Worm (Caenorhabditis elegans): ENCODE results near the gene srd-63.
A peak's percentile ranks its signal among the peaks of the same experiment; 100 is the strongest.

srd-63 gene

DNA sequence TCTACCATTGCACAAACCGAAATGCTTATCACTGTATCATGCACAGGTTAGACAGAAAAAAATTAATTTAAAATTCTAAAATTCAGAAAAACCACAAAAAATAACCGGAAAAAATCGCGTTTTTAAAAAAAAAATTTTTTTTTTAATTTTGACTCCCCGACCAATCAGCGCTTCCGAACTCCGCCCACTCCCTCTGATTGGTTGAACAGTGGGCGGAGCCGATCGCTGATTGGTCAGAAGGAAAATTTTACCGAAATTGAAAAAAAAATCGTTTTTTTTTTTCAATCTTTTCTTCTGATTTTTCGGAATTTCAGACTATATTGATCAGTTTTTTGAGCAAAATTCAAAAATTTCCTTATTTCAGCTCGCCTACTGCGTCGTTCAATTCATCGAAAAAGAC lies 32.3 kb downstream of the srd-63 start:
- TF ChIP-seq him-1 (tag; optimal IDR thresholded peaks at IDR 0.05) (no peak), W03F9.2 (tag; optimal IDR thresholded peaks at IDR 0.05) (no peak), dao-5 (tag; optimal IDR thresholded peaks at IDR 0.05) (no peak)

DNA sequence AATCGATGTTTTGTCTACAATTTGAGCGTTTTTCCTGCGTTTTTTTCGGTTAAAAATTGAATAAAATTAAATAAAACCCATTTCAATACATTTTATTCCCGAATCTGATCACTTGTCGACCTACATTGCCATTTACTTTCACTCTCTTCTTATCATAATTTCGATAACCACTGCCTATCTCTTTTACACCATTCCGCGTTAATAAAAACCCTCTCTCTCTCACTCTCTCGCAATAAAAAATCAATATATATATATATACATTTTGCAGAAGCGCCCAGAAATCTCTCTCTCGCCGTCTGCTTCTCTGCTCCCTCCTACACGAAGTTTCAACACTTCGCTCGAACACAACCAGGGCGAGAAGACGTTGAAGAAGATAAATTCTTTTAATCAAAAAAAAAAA lies 36.4 kb downstream of the srd-63 start, which contains the start of gene pptr-1:
Gene pptr-1, plus strand, starts transcription at position 269 of the 400 bp plus-strand sequence.
- TF ChIP-seq W03F9.2 (tag; optimal IDR thresholded peaks at IDR 0.05) (no peak), dao-5 (tag; optimal IDR thresholded peaks at IDR 0.05) (no peak), him-1 (tag; optimal IDR thresholded peaks at IDR 0.05) (no peak)

DNA sequence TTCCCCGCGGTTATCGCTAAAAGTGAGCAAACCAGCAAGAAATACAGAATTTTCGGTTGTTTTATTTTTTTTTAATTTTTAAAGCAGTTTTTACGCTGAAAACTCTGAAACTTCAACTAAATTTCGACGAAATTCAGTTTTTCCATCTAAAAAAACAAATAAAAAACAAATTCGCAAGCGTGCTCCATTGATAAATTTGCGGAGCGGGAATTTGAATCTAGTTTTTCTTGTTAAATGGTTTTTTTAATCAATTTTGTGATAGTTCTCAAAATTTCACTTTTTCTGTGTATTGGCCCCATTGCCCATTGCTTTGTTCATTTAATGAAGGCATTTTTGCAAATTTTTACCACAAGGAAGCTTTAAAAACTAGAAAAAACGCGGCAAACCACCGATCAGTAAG lies 36.8 kb downstream of the srd-63 start:
- no peak for TF ChIP-seq dao-5 (tag; optimal IDR thresholded peaks at IDR 0.05)
- TF ChIP-seq W03F9.2 (tag; optimal IDR thresholded peaks at IDR 0.05): no peak
- TF ChIP-seq him-1 (tag; optimal IDR thresholded peaks at IDR 0.05): no peak

DNA sequence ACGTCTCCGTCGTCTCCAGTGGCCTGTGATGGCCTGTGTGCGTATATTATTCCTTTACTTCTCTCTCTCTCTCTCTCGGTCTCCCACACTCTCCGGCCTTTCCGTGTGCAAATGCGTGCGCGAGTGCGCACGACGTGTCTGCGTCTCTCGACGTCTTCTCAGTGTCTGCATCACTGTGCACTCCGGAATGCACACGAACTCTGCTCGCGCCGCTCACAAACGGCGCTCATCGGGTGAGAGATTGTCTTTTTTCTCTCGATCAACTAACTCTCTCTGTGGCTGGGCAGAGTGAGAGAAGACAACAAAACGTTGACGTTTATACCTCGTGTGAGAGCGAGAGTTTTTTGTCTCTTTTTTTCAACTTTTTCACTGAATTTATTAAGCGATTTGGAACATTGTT lies 37.7 kb downstream of the srd-63 start:
- TF ChIP-seq W03F9.2 (tag; optimal IDR thresholded peaks at IDR 0.05): peak; percentile 64
- TF ChIP-seq dao-5 (tag; optimal IDR thresholded peaks at IDR 0.05): no peak
- peak; percentile 86 for TF ChIP-seq him-1 (tag; optimal IDR thresholded peaks at IDR 0.05)

DNA sequence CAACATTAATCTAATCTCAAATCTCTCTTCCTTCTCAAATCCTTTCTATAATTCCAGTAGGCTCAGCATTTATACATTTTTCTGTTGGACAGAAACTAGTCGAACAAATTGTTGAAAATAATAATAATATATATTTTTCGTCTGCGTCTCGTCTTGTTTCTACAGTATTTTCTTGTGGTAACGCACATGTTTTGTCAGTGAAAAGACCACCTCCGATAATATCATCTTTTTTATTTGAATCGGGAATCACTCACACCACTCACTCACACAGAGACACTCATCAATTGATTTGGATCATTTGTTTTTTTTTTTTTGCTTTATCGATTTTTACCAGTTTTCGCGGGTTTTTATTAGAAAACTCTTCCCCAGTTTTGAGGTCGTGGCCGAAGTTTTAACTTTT lies 39.0 kb downstream of the srd-63 start:
- TF ChIP-seq W03F9.2 (tag; optimal IDR thresholded peaks at IDR 0.05) (no peak), him-1 (tag; optimal IDR thresholded peaks at IDR 0.05) (no peak), dao-5 (tag; optimal IDR thresholded peaks at IDR 0.05) (no peak)

DNA sequence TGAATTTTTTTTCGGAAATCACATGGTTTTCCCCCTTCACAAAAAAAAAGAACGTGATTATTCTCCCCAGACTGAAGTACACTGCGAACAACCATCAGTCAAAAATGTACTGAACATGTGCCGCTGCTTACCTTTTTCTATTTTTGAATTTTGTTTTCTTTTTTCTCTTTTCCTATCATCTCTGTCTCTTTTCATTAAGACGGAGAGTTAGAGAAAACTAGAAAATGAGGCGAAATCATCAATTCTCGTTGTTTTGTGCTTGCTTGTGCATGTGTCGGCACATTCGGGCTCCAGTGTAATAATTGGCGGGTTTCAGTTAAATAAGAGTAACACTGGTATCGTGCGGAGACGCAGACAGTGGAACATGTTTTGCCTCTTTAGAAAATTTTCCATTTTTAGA lies 41.3 kb downstream of the srd-63 start:
- TF ChIP-seq dao-5 (tag; optimal IDR thresholded peaks at IDR 0.05): no peak
- TF ChIP-seq W03F9.2 (tag; optimal IDR thresholded peaks at IDR 0.05): peak; percentile 17

DNA sequence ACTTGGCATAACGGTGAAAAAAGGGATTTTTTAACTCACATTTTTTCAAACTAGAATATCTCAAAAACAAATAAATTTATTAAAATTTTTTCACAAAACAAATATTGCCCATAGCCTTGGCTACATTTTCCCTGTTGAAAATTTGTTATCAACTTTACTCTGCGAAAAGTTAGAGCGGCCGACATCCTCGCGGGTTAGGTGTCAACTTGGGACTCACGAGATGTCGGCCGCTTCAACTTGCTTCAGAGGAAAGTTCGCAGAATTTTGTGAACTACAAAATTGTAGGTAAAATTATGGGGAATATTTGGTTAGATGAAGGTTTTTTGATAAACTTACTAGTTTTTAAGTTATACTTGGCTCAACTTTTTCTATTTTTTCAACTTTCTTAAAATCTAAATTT lies 41.9 kb downstream of the srd-63 start:
- TF ChIP-seq W03F9.2 (tag; optimal IDR thresholded peaks at IDR 0.05): no peak
- TF ChIP-seq dao-5 (tag; optimal IDR thresholded peaks at IDR 0.05): no peak
- no peak for TF ChIP-seq him-1 (tag; optimal IDR thresholded peaks at IDR 0.05)

DNA sequence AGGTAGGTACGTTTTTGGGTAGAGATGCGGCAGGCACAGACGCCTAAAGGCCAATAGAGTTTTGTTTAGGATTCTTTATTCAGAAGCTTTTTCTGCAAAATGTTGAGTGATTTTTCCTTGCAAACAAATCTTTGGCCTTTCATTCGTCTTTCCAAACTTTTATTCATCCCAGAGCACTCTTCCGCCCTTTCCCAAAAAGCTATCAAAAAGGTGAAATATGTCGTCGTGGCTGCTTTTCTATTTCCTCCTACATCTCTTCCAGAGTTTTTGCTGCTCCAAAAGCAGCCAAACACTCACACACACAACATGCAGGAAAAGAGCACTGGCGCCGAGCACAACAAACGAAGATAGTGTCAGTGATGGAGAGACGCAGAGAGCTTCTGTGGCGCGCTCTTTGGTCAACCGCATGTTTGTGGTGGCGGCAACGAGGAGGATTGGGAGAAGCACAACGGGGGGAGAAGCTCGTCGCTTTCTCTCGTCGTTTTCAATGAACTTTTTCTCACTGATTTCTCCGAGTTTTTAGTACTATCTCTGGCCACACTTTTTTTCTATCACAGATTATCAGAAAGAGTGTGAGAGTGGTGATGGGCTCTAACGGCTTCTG lies 42.8 kb downstream of the srd-63 start:
- no peak for TF ChIP-seq W03F9.2 (tag; optimal IDR thresholded peaks at IDR 0.05)
- TF ChIP-seq dao-5 (tag; optimal IDR thresholded peaks at IDR 0.05): no peak
- TF ChIP-seq him-1 (tag; optimal IDR thresholded peaks at IDR 0.05): peak; percentile 81

DNA sequence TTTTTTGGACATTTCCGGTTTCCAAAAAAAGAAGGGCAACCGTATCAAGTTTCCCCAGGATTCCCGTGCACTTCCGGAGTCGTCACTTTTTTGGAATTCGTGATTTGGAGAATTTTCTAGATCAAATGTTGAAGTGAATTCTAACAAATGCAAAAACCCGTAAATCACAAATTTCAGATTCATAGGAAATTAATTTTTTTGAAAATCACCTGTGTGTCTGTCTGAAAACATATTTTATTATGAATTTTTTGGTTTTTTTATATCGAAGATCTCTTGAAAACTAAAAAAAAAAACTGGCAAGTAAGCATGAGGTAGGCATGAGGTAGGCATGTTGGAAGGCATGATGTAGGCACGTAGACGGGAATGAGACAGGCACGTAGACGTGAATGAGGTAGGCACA lies 43.6 kb downstream of the srd-63 start:
- TF ChIP-seq him-1 (tag; optimal IDR thresholded peaks at IDR 0.05) (no peak), dao-5 (tag; optimal IDR thresholded peaks at IDR 0.05) (no peak), W03F9.2 (tag; optimal IDR thresholded peaks at IDR 0.05) (no peak)

DNA sequence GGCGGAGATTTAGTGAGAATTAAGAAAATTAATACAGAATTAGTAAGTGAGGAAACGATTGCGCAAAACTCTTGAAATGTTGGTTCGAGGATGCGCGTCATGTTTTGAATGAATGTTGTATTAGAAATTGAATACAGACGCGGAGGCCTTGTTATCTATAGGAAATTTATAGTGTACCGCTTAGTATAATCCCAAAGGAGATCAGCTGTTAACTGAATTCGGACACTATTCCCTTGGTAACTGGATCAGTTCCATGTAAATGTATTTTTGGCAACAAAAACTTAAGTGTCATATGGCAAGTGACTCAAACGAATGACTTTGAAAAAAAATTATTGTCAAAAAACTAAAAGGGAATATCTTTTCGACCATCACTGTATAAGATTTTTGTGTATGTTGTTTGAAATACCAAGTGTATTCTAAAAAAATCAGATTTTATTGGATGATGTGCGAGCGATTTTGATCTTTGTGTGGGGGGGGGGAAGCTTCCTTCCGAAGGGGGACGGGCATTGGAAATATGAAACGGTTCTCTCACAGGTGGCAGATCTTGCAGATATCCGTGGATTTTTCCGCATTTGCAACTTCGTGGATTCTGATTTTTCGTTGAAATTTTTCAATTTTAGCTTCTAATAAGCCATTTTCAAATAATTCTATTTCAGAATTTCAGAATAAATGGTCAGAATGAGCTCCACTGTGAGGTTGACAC lies 47.1 kb downstream of the srd-63 start, which contains the start of the genes W08G11.5 and W08G11.1:
Gene W08G11.5, minus strand, starts transcription at position 101 of the 703 bp plus-strand sequence.
Gene W08G11.1, plus strand, starts transcription at position 653 of the 703 bp plus-strand sequence.
- TF ChIP-seq him-1 (tag; optimal IDR thresholded peaks at IDR 0.05): no peak
- TF ChIP-seq dao-5 (tag; optimal IDR thresholded peaks at IDR 0.05): no peak
- TF ChIP-seq W03F9.2 (tag; optimal IDR thresholded peaks at IDR 0.05): no peak

All from whole organism, L4/young adult.